Worm (Caenorhabditis elegans) whole organism, midembryonic: ENCODE data around the gene cutl-15.

Experiments used
- T22C8.4 ChIP-seq: fragments of 200-800 bp; sonication (Bioruptor generic); IDR thresholded peaks from 2 replicates; pipeline ENCODE4 v1.3.6; 2022; ENCODE audit warnings: missing genetic modification characterization, missing compliant biosample characterization
- cog-1 ChIP-seq: sonication (generic microtip); optimal IDR thresholded peaks from 2 replicates; lab custom pipeline; 2016; ENCODE audit warnings: missing genetic modification characterization, missing compliant biosample characterization
- flt-1 ChIP-seq: fragments of 200-800 bp; sonication (Bioruptor generic); IDR thresholded peaks from 2 replicates; pipeline ENCODE4 v1.3.6; 2022; ENCODE audit warnings: missing genetic modification characterization, missing compliant biosample characterization
- klf-2 ChIP-seq: fragments of 200-800 bp; sonication (Bioruptor generic); conservative IDR thresholded peaks from 2 replicates; pipeline ENCODE4 v1.3.6; 2022; ENCODE audit warnings: missing genetic modification reagents, missing genetic modification characterization, missing compliant biosample characterization
- med-1 ChIP-seq: sonication (generic microtip); optimal IDR thresholded peaks from 2 replicates; lab custom pipeline; 2017; ENCODE audit warnings: missing genetic modification characterization, mild to moderate bottlenecking, missing compliant biosample characterization, antibody characterized with exemption, missing genetic modification reagents; ENCODE audit not compliant: insufficient read depth
- ref-1 ChIP-seq: fragments of 200-800 bp; sonication (Bioruptor generic); conservative IDR thresholded peaks from 2 replicates; pipeline ENCODE4 v1.3.6; 2022; ENCODE audit warnings: missing genetic modification reagents, missing genetic modification characterization, missing compliant biosample characterization
- tab-1 ChIP-seq: fragments of 200-800 bp; sonication (Bioruptor generic); IDR thresholded peaks from 2 replicates; pipeline ENCODE4 v1.3.6; 2022; ENCODE audit warnings: missing genetic modification characterization, missing compliant biosample characterization
- ztf-23 ChIP-seq: fragments of 200-800 bp; sonication (Bioruptor generic); IDR thresholded peaks from 2 replicates; pipeline ENCODE4 v1.3.6; 2022; ENCODE audit warnings: missing genetic modification reagents, missing genetic modification characterization, missing compliant biosample characterization
- ztf-29 ChIP-seq: fragments of 200-800 bp; sonication (Bioruptor generic); IDR thresholded peaks from 2 replicates; pipeline ENCODE4 v1.3.6; 2022; ENCODE audit warnings: missing genetic modification reagents, missing genetic modification characterization, missing compliant biosample characterization

The cutl-15 gene

ce11 chrII:8973516-8974043, 26.1 kb upstream of the cutl-15 start, which contains the start of gene tomm-40:
Gene tomm-40, minus strand, starts transcription at chrII:8973566.
- TF ChIP-seq flt-1 (GFP tag; lab: Robert Waterston, UW) = no peak
- no peak for TF ChIP-seq ztf-23 (GFP tag; lab: Robert Waterston, UW)
- TF ChIP-seq T22C8.4 (GFP tag; lab: Robert Waterston, UW) = no peak
- TF ChIP-seq ztf-29 = no peak
- TF ChIP-seq med-1 = no peak
- TF ChIP-seq cog-1 = no peak
- TF ChIP-seq ref-1 (GFP tag; lab: Robert Waterston, UW) = no peak
- TF ChIP-seq tab-1 (GFP tag; lab: Robert Waterston, UW) = no peak
- TF ChIP-seq klf-2 = no peak

DNA sequence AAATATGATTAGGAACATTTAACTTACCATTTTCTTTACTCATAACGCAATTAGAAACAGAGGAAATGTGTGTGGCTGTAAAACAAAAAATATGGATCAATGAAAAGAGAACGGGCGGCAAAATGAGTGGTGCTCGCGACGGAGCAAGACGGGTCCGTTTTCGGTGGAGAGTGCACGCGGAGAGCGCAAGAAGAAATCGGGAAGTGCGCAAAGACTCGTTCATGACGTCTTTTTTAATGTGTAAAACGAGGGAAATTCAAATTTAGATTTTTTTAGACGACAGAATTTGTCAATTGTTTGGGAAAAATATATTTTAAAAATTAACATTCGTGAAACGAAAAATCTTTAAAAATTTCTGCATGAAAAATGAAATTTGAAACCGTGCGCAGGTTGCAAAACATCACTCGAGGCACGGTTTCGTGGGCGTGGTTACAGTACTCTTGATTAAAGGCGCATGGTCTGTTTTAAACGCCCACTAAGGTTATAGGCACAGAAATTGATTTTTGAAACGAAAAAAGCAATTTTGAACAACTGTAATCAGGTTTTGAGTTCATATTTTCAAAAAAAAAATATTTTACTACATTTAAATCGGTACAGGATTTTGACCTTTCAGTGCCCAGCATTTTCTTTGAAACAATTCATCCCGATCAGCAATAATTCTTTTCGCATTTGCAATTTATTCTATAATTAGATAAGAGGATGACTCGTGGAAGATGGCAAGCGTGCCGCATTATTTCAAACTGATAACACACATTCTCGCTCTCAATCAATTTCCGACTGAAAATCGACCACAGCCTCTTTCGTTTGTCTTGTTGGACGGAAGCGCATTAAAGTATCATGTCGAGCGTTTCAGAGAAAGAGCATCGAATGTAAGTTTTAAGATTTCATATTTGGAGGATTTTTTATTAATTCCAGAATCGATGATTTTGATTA, 22.0 kb upstream of the cutl-15 start, which contains the start of the genes szy-20 and C18E9.5:
TSS of gene szy-20 (minus strand) at position 83 of the 933 bp plus-strand sequence.
TSS of gene C18E9.5 (plus strand) at position 730 of the 933 bp plus-strand sequence.
- no peak for TF ChIP-seq ref-1 (GFP tag; lab: Robert Waterston, UW)
- no peak for TF ChIP-seq tab-1 (GFP tag; lab: Robert Waterston, UW)
- TF ChIP-seq cog-1 = peak; percentile 40

DNA sequence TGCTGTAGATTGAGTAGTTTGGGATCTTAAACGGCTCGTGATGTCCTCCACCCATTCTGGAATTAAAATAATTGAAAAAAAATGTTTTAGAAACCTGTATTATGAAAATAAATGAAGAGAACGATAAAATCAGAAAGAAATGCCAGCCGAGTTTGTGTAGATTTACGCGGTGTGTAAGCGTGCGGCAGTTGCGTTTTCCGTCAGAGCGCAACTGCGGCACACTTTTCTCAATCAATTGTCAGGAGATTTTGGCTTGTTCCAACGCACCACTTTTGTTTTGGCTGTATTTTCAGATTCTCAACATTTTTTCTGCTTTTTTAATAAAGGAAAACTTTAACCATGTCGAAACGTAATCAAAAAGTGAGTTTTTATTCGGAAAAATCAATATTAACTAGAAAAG, 17.3 kb upstream of the cutl-15 start, which contains the start of the genes ndub-3 and C18E9.2:
TSS of gene ndub-3 (minus strand) at position 56 of the 400 bp plus-strand sequence.
TSS of gene C18E9.2 (plus strand) at position 172 of the 400 bp plus-strand sequence.
- TF ChIP-seq ztf-23 (GFP tag; lab: Robert Waterston, UW) (0 out of 2 replicates have a peak, but pooled peaks have one; percentile 48), ztf-29 (no peak)

- TF ChIP-seq ref-1 (GFP tag; lab: Robert Waterston, UW) (no peak), T22C8.4 (GFP tag; lab: Robert Waterston, UW) (no peak), tab-1 (GFP tag; lab: Robert Waterston, UW) (no peak), flt-1 (GFP tag; lab: Robert Waterston, UW) (no peak), ztf-29 (no peak), med-1 (no peak), ztf-23 (GFP tag; lab: Robert Waterston, UW) (no peak), cog-1 (no peak), klf-2 (no peak)
Measured at ce11 chrII:8964049-8964448, 16.6 kb upstream of the cutl-15 start, which contains the start of gene sftd-3. Gene sftd-3, minus strand, starts transcription at chrII:8964149.

DNA sequence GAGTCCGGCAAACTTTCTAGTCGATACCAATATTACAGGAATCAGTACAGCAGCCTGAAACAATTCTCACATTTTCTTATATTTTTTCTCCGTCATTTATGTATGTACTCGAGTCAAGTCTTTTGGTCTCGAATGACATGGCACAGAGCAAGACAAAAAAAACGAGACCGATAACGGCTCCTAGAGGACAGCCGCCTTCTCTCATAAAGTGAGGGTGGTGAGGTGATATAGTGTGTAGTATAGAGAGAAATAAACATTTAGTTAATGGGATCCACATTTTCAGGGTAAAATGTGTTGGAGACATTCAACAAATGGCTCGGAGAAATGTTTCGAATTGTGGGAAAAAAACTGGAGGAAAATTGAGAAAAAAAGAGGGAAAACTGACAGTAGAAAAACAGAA, 14.7 kb upstream of the cutl-15 start:
- no peak for TF ChIP-seq ztf-23 (GFP tag; lab: Robert Waterston, UW)
- no peak for TF ChIP-seq ztf-29
- no peak for TF ChIP-seq T22C8.4 (GFP tag; lab: Robert Waterston, UW)
- TF ChIP-seq flt-1 (GFP tag; lab: Robert Waterston, UW) = no peak
- TF ChIP-seq klf-2 = no peak
- no peak for TF ChIP-seq tab-1 (GFP tag; lab: Robert Waterston, UW)
- no peak for TF ChIP-seq med-1

DNA sequence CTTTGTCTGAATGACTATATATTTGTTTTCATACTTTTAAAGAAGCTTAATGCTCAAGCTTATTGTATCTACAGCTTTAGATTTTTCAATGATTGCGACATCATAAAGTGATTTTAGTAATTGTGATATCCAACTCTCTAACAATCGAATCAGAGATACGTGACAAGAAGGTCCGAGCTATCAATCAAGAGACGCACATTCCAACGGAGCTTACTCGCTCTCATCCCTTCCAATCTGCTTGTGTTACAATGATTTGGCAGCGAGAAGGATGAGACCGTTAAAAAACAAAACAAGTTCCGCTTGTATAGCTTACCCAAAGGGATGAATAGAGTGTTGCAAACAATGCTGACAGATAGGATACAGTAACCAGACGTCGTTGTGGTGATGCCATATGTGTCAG, 14.0 kb upstream of the cutl-15 start:
- TF ChIP-seq cog-1 (no peak), ztf-29 (no peak), tab-1 (GFP tag; lab: Robert Waterston, UW) (no peak), flt-1 (GFP tag; lab: Robert Waterston, UW) (no peak), med-1 (no peak), ztf-23 (GFP tag; lab: Robert Waterston, UW) (no peak), ref-1 (GFP tag; lab: Robert Waterston, UW) (no peak), klf-2 (no peak), T22C8.4 (GFP tag; lab: Robert Waterston, UW) (no peak)

ce11 chrII:8960414-8960813, 12.9 kb upstream of the cutl-15 start, which contains the start of gene cal-2:
Gene cal-2, plus strand, starts transcription at chrII:8960714.
- TF ChIP-seq klf-2 (no peak), cog-1 (no peak), tab-1 (GFP tag; lab: Robert Waterston, UW) (no peak), ref-1 (GFP tag; lab: Robert Waterston, UW) (no peak), ztf-23 (GFP tag; lab: Robert Waterston, UW) (no peak), flt-1 (GFP tag; lab: Robert Waterston, UW) (no peak)

DNA sequence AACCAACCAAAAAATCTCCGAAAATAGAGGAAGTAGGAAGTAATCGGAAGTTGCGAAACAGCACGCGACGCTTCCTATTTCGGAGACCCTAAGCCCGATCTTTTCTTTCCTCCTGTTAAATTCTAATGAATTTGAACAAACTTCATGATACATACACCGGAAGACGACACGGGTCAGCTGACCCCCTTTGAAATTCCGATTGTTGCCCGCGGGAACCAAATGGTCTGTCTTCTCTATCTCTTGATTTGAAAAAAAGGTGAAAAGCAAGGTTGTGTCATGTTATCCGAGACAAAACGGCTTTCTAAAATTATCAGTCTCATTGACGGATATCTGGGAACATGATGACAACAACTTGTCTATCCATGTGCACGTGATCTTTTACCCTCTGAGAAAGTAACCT, 11.6 kb upstream of the cutl-15 start:
- no peak for TF ChIP-seq flt-1 (GFP tag; lab: Robert Waterston, UW)
- no peak for TF ChIP-seq tab-1 (GFP tag; lab: Robert Waterston, UW)
- no peak for TF ChIP-seq ztf-23 (GFP tag; lab: Robert Waterston, UW)

- TF ChIP-seq tab-1 (GFP tag; lab: Robert Waterston, UW) (no peak), ztf-23 (GFP tag; lab: Robert Waterston, UW) (no peak), klf-2 (no peak), ztf-29 (no peak), cog-1 (no peak), flt-1 (GFP tag; lab: Robert Waterston, UW) (no peak), med-1 (no peak), ref-1 (GFP tag; lab: Robert Waterston, UW) (no peak), T22C8.4 (GFP tag; lab: Robert Waterston, UW) (no peak)
Measured at ce11 chrII:8956896-8957295, 9.4 kb upstream of the cutl-15 start.

DNA sequence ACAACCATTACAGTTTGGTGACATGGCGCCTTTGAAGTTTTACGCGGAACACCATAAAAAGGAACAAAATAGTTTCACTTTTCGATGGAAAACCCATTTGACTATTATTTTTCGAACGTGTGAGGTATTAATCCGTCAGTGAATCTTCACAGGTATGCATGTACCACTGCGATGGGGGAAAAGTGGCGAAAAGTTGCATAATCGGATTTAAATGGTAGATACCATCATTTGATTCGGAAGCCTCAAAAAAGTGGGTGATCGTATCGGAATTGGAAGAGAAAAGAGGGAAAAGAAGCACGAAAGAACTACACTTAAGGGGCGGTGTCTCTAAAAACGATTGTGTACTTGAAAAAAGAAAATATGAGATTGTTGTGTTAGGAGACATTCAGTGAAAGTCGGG, 6.2 kb upstream of the cutl-15 start:
- TF ChIP-seq ref-1 (GFP tag; lab: Robert Waterston, UW) = no peak
- TF ChIP-seq T22C8.4 (GFP tag; lab: Robert Waterston, UW) = no peak
